Fruit fly (Drosophila melanogaster) whole organism, embryonic: ENCODE measurements around the gene CG14511.

Experiments
- ATbp ChIP-seq: fragments of 200-800 bp; sonication (Bioruptor generic); optimal IDR thresholded peaks from 2 replicates; lab custom pipeline; 2017; ENCODE audit warnings: missing biosample characterization, mild to moderate bottlenecking, missing genetic modification characterization, missing genetic modification reagents
- Atf-2 ChIP-seq: fragments of 200-800 bp; sonication (Bioruptor generic); optimal IDR thresholded peaks from 2 replicates; lab custom pipeline; 2016; ENCODE audit warnings: missing biosample characterization, missing genetic modification characterization
- CG10979 ChIP-seq: fragments of 200-800 bp; sonication (Bioruptor generic); optimal IDR thresholded peaks from 2 replicates; lab custom pipeline; 2018; ENCODE audit warnings: missing biosample characterization, mild to moderate bottlenecking, missing genetic modification characterization, moderate library complexity
- CG13775 ChIP-seq: fragments of 200-800 bp; sonication (Bioruptor generic); optimal IDR thresholded peaks from 3 replicates; lab custom pipeline; 2017; ENCODE audit warnings: missing biosample characterization, mild to moderate bottlenecking, missing genetic modification characterization
- CG13894 ChIP-seq: fragments of 200-800 bp; sonication (Bioruptor generic); optimal IDR thresholded peaks from 3 replicates; lab custom pipeline; 2018; ENCODE audit warnings: missing biosample characterization, mild to moderate bottlenecking, missing genetic modification characterization, moderate library complexity
- CG18599 ChIP-seq: fragments of 200-800 bp; sonication (Bioruptor generic); optimal IDR thresholded peaks from 3 replicates; lab custom pipeline; 2017; ENCODE audit warnings: missing biosample characterization, missing genetic modification characterization, mild to moderate bottlenecking, moderate library complexity, missing genetic modification reagents
- CG18619 ChIP-seq: fragments of 200-800 bp; sonication (Bioruptor generic); optimal IDR thresholded peaks from 3 replicates; lab custom pipeline; 2017; ENCODE audit warnings: missing biosample characterization, mild to moderate bottlenecking, missing genetic modification characterization
- CG2889 ChIP-seq: fragments of 200-800 bp; sonication (Bioruptor generic); IDR thresholded peaks from 3 replicates; pipeline ENCODE4 v1.3.6; 2022; ENCODE audit warnings: missing biosample characterization, missing genetic modification characterization
- CG30020 ChIP-seq: fragments of 200-800 bp; optimal IDR thresholded peaks from 2 replicates; lab custom pipeline; 2019; ENCODE audit warnings: missing biosample characterization, mild to moderate bottlenecking, missing genetic modification characterization, moderate library complexity
- CG30431 ChIP-seq: fragments of 200-800 bp; sonication (Bioruptor generic); optimal IDR thresholded peaks from 2 replicates; lab custom pipeline; 2017; ENCODE audit warnings: missing biosample characterization, missing genetic modification characterization
- CG32772 ChIP-seq: fragments of 200-800 bp; sonication (Bioruptor generic); IDR thresholded peaks from 2 replicates; pipeline ENCODE4 v1.3.6; 2022; ENCODE audit warnings: missing biosample characterization, missing genetic modification characterization
- CG33557 ChIP-seq: fragments of 200-800 bp; sonication (Bioruptor generic); optimal IDR thresholded peaks from 2 replicates; lab custom pipeline; 2019; ENCODE audit warnings: missing biosample characterization, mild to moderate bottlenecking, missing genetic modification characterization, moderate library complexity
- CG3838 ChIP-seq: fragments of 200-800 bp; sonication (Bioruptor generic); optimal IDR thresholded peaks from 3 replicates; lab custom pipeline; 2016; ENCODE audit warnings: missing biosample characterization, missing genetic modification characterization
- CG4328 ChIP-seq: fragments of 200-800 bp; sonication (Bioruptor generic); optimal IDR thresholded peaks from 3 replicates; lab custom pipeline; 2017; ENCODE audit warnings: missing biosample characterization, missing genetic modification reagents, missing genetic modification characterization
- CG5180 ChIP-seq: fragments of 200-800 bp; sonication (Bioruptor generic); optimal IDR thresholded peaks from 3 replicates; lab custom pipeline; 2017; ENCODE audit warnings: missing biosample characterization, missing genetic modification characterization, mild to moderate bottlenecking, moderate library complexity, missing genetic modification reagents
- CG6791 ChIP-seq: fragments of 200-800 bp; sonication (Bioruptor generic); IDR thresholded peaks from 3 replicates; pipeline ENCODE4 v1.3.6; 2022; ENCODE audit warnings: missing biosample characterization, missing genetic modification characterization; ENCODE audit not compliant: partially characterized antibody
- CG7556 ChIP-seq: fragments of 200-800 bp; sonication (Bioruptor generic); optimal IDR thresholded peaks from 2 replicates; lab custom pipeline; 2017; ENCODE audit warnings: missing biosample characterization, mild to moderate bottlenecking, missing genetic modification characterization
- Chrac-16 ChIP-seq: fragments of 200-800 bp; sonication (Bioruptor generic); optimal IDR thresholded peaks from 3 replicates; lab custom pipeline; 2016; ENCODE audit warnings: missing biosample characterization, missing genetic modification characterization
- Deaf1 ChIP-seq: fragments of 200-800 bp; optimal IDR thresholded peaks from 3 replicates; lab custom pipeline; 2019; ENCODE audit warnings: missing biosample characterization, mild to moderate bottlenecking, missing genetic modification characterization, moderate library complexity
- Dll ChIP-seq: fragments of 200-800 bp; sonication (Bioruptor generic); IDR thresholded peaks from 4 replicates; pipeline ENCODE4 v1.3.6; 2022; ENCODE audit warnings: missing biosample characterization, missing genetic modification characterization; ENCODE audit not compliant: partially characterized antibody
- Eip74EF ChIP-seq, 2 experiments: fragments of 200-800 bp in 1 of 2; fragments of >200 bp in 1 of 2; sonication (Bioruptor generic) in 1 of 2; optimal IDR thresholded peaks; 2 replicates each; lab custom pipeline; 2017 to 2019; ENCODE audit warnings: missing biosample characterization in 2 of 2, missing genetic modification characterization in 2 of 2, mild to moderate bottlenecking in 1 of 2, moderate library complexity in 1 of 2
- Elba2 ChIP-seq: fragments of 200-800 bp; sonication (Bioruptor generic); optimal IDR thresholded peaks from 3 replicates; lab custom pipeline; 2016; ENCODE audit warnings: missing biosample characterization, missing genetic modification characterization
- GATAe ChIP-seq: fragments of 200-800 bp; sonication (Bioruptor generic); conservative IDR thresholded peaks from 2 replicates; pipeline ENCODE4 v1.3.6; 2022; ENCODE audit warnings: missing biosample characterization, missing genetic modification characterization
- HmgD ChIP-seq: fragments of 200-800 bp; sonication (Bioruptor generic); optimal IDR thresholded peaks from 3 replicates; lab custom pipeline; 2016; ENCODE audit warnings: missing biosample characterization, missing genetic modification characterization
- Hmr ChIP-seq: fragments of 200-800 bp; sonication (Bioruptor generic); optimal IDR thresholded peaks from 3 replicates; lab custom pipeline; 2017; ENCODE audit warnings: mild to moderate bottlenecking, missing biosample characterization, missing genetic modification reagents, missing genetic modification characterization
- Jarid2 ChIP-seq: fragments of 200-800 bp; sonication (Bioruptor generic); optimal IDR thresholded peaks from 3 replicates; lab custom pipeline; 2017; ENCODE audit warnings: mild to moderate bottlenecking, missing biosample characterization, missing genetic modification reagents, missing genetic modification characterization
- Mes4 ChIP-seq: fragments of 200-800 bp; sonication (Bioruptor generic); optimal IDR thresholded peaks from 2 replicates; lab custom pipeline; 2016; ENCODE audit warnings: missing biosample characterization, missing genetic modification characterization
- Opbp ChIP-seq: fragments of 200-800 bp; sonication (Bioruptor generic); IDR thresholded peaks from 3 replicates; pipeline ENCODE4 v1.3.6; 2022; ENCODE audit warnings: missing biosample characterization, missing genetic modification characterization; ENCODE audit not compliant: partially characterized antibody
- Trl ChIP-seq, 3 experiments: fragments of >200 bp in 2 of 3; fragments of 200-800 bp in 1 of 3; sonication (Bioruptor generic) in 1 of 3; optimal IDR thresholded peaks; 2 replicates in 1 of 3; 3 replicates in 2 of 3; lab custom pipeline; 2016 to 2017; ENCODE audit warnings: missing biosample characterization in 1 of 3, missing genetic modification characterization in 1 of 3
- Xrp1 ChIP-seq: fragments of 200-800 bp; sonication (Bioruptor generic); IDR thresholded peaks from 2 replicates; pipeline ENCODE4 v1.3.6; 2022; ENCODE audit warnings: missing biosample characterization, missing genetic modification characterization
- YL-1 ChIP-seq: fragments of 200-800 bp; sonication (Bioruptor generic); optimal IDR thresholded peaks from 3 replicates; lab custom pipeline; 2017; ENCODE audit warnings: missing biosample characterization, mild to moderate bottlenecking, missing genetic modification characterization
- ac ChIP-seq: fragments of 200-800 bp; sonication (Bioruptor generic); optimal IDR thresholded peaks from 3 replicates; lab custom pipeline; 2017; ENCODE audit warnings: missing biosample characterization, mild to moderate bottlenecking, missing genetic modification characterization
- bab2 ChIP-seq: fragments of 200-800 bp; sonication (Bioruptor generic); optimal IDR thresholded peaks from 2 replicates; lab custom pipeline; 2016; ENCODE audit warnings: missing biosample characterization, missing genetic modification characterization
- br ChIP-seq: fragments of >200 bp; optimal IDR thresholded peaks from 2 replicates; lab custom pipeline; 2017
- chinmo ChIP-seq: fragments of 200-800 bp; sonication (Bioruptor generic); IDR thresholded peaks from 4 replicates; pipeline ENCODE4 v1.3.6; 2022; ENCODE audit warnings: missing biosample characterization, missing genetic modification characterization; ENCODE audit not compliant: partially characterized antibody
- crol ChIP-seq: fragments of 200-800 bp; sonication (Bioruptor generic); IDR thresholded peaks from 2 replicates; pipeline ENCODE4 v1.3.6; 2022; ENCODE audit warnings: missing biosample characterization, missing genetic modification characterization
- en ChIP-seq: fragments of 200-800 bp; sonication (Bioruptor generic); optimal IDR thresholded peaks from 2 replicates; lab custom pipeline; 2016; ENCODE audit warnings: missing biosample characterization, missing genetic modification characterization
- ewg ChIP-seq: fragments of 200-800 bp; sonication (Bioruptor generic); optimal IDR thresholded peaks from 3 replicates; lab custom pipeline; 2017; ENCODE audit warnings: mild to moderate bottlenecking, missing biosample characterization, missing genetic modification reagents, missing genetic modification characterization
- fd102C ChIP-seq: fragments of 200-800 bp; sonication (Bioruptor generic); optimal IDR thresholded peaks from 2 replicates; lab custom pipeline; 2018; ENCODE audit warnings: missing biosample characterization, mild to moderate bottlenecking, missing genetic modification characterization, moderate library complexity
- gcm ChIP-seq: fragments of 200-800 bp; sonication (Bioruptor generic); optimal IDR thresholded peaks from 2 replicates; lab custom pipeline; 2019; ENCODE audit warnings: missing biosample characterization, mild to moderate bottlenecking, missing genetic modification characterization, moderate library complexity
- gsb ChIP-seq: fragments of 200-800 bp; sonication (Bioruptor generic); IDR thresholded peaks from 2 replicates; pipeline ENCODE4 v1.3.6; 2022; ENCODE audit warnings: missing biosample characterization, missing genetic modification characterization
- knrl ChIP-seq: fragments of 200-800 bp; sonication (Bioruptor generic); IDR thresholded peaks from 3 replicates; pipeline ENCODE4 v1.3.6; 2022; ENCODE audit warnings: missing biosample characterization, missing genetic modification characterization; ENCODE audit not compliant: partially characterized antibody
- rib ChIP-seq: fragments of 200-800 bp; sonication (Bioruptor generic); IDR thresholded peaks from 2 replicates; pipeline ENCODE4 v1.3.6; 2022; ENCODE audit warnings: missing biosample characterization, missing genetic modification characterization
- salm ChIP-seq: fragments of 200-800 bp; sonication (Bioruptor generic); optimal IDR thresholded peaks from 2 replicates; lab custom pipeline; 2018; ENCODE audit warnings: missing biosample characterization, mild to moderate bottlenecking, missing genetic modification characterization
- sens ChIP-seq: fragments of 200-800 bp; sonication (Bioruptor generic); peaks from one replicate; lab custom pipeline; 2016; ENCODE audit warnings: missing biosample characterization, missing genetic modification characterization
- sisA ChIP-seq: fragments of 200-800 bp; sonication (Bioruptor generic); IDR thresholded peaks from 2 replicates; pipeline ENCODE4 v1.3.6; 2022; ENCODE audit warnings: missing biosample characterization, missing genetic modification characterization
- zen2 ChIP-seq: fragments of 200-800 bp; sonication (Bioruptor generic); IDR thresholded peaks from 3 replicates; pipeline ENCODE4 v1.3.6; 2022; ENCODE audit warnings: missing biosample characterization, missing genetic modification characterization; ENCODE audit not compliant: partially characterized antibody

The CG14511 gene

DNA sequence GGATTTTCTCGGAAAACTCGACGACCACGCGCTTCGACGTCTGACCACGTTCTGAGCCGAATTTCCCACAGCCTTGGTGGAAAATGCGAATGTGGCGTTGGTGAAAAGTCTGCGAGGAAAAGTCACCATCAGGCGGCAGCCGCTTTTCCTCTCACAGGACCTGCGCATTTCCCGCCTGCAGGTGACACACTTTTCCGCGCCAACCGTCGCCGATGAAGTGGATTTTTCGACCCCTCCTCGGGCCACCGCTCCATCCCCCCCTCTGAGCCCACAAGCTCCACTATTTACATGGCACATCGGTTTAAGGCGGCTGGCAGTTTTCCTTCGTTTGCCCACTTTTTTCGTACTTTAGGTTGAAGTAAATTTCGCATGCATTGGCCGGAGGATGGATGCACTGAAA is 48.3 kb upstream of the CG14511 start, which contains the start of gene jus (continued):
- no peak for TF ChIP-seq gsb (GFP tag; lab: Robert Waterston, UW)
- no peak for TF ChIP-seq Elba2 (GFP tag; lab: Kevin White, UChicago)
- no peak for TF ChIP-seq CG6791 (GFP tag; lab: Robert Waterston, UW)
- no peak for TF ChIP-seq gcm (GFP tag; lab: Kevin White, UChicago)
- TF ChIP-seq en (GFP tag; lab: Kevin White, UChicago): no peak
- TF ChIP-seq Atf-2 (GFP tag; lab: Kevin White, UChicago): no peak
- no peak for TF ChIP-seq Opbp (GFP tag; lab: Robert Waterston, UW)
- TF ChIP-seq salm (tag; lab: Kevin White, UChicago): no peak
- no peak for TF ChIP-seq CG32772 (GFP tag; lab: Robert Waterston, UW)
- TF ChIP-seq CG18599 (GFP tag; lab: Kevin White, UChicago): peak; percentile 18
- TF ChIP-seq Mes4 (GFP tag; lab: Kevin White, UChicago): no peak
- peak; percentile 76 for TF ChIP-seq ewg (GFP tag; lab: Kevin White, UChicago)
- peak; percentile 89 for TF ChIP-seq crol (GFP tag; lab: Robert Waterston, UW)
- no peak for TF ChIP-seq knrl (GFP tag; lab: Robert Waterston, UW)
- no peak for TF ChIP-seq br (lab: Kevin White, UChicago)
- no peak for TF ChIP-seq CG4328
- TF ChIP-seq CG13894 (tag; lab: Kevin White, UChicago): no peak
- no peak for TF ChIP-seq YL-1
- TF ChIP-seq HmgD (GFP tag; lab: Kevin White, UChicago): no peak
- TF ChIP-seq chinmo: 0 out of 4 replicates have a peak, but pooled peaks have one; percentile 44
- TF ChIP-seq rib (GFP tag; lab: Robert Waterston, UW): no peak
- no peak for TF ChIP-seq CG3838 (GFP tag; lab: Kevin White, UChicago)
- TF ChIP-seq sisA (GFP tag; lab: Robert Waterston, UW): no peak
- no peak for TF ChIP-seq Chrac-16 (GFP tag; lab: Kevin White, UChicago)
- TF ChIP-seq CG18619 (GFP tag; lab: Kevin White, UChicago): peak; percentile 9
- no peak for TF ChIP-seq sens
- TF ChIP-seq Trl (optimal IDR thresholded peaks at IDR 0.05; lab: Kevin White, UChicago): no peak
- TF ChIP-seq Trl (GFP tag; optimal IDR thresholded peaks at IDR 0.05; lab: Kevin White, UChicago): no peak
- TF ChIP-seq CG30020 (tag; lab: Kevin White, UChicago): no peak
- TF ChIP-seq Xrp1: no peak
- TF ChIP-seq CG7556 (GFP tag; lab: Kevin White, UChicago): peak; percentile 33
- TF ChIP-seq Eip74EF (GFP tag; optimal IDR thresholded peaks at IDR 0.05; lab: Kevin White, UChicago): no peak
- TF ChIP-seq CG13775: no peak
- peak; percentile 35 for TF ChIP-seq Hmr (GFP tag; lab: Kevin White, UChicago)
- TF ChIP-seq CG33557 (GFP tag; lab: Kevin White, UChicago): no peak
- TF ChIP-seq CG10979 (tag; lab: Kevin White, UChicago): no peak
- no peak for TF ChIP-seq CG5180 (GFP tag; lab: Kevin White, UChicago)
- no peak for TF ChIP-seq ATbp
- no peak for TF ChIP-seq ac (GFP tag; lab: Kevin White, UChicago)
- TF ChIP-seq CG30431 (GFP tag; lab: Kevin White, UChicago): no peak
- TF ChIP-seq zen2 (GFP tag; lab: Robert Waterston, UW): no peak
- no peak for TF ChIP-seq CG2889 (GFP tag; lab: Robert Waterston, UW)
- TF ChIP-seq bab2 (GFP tag; lab: Kevin White, UChicago): no peak
- no peak for TF ChIP-seq Dll (GFP tag; lab: Robert Waterston, UW)
- no peak for TF ChIP-seq GATAe (GFP tag; lab: Robert Waterston, UW)
- no peak for TF ChIP-seq fd102C (GFP tag; lab: Kevin White, UChicago)
- no peak for TF ChIP-seq Jarid2 (GFP tag; lab: Kevin White, UChicago)
- TF ChIP-seq Deaf1 (tag; lab: Kevin White, UChicago): peak; percentile 73
